Worm (Caenorhabditis elegans) whole organism, L1 larva: ENCODE data around the gene acdh-9.

ENCODE experiments used
- C34B4.2 ChIP-seq: sonication (generic microtip); optimal IDR thresholded peaks from 2 replicates; lab custom pipeline; 2017; ENCODE audit warnings: mild to moderate bottlenecking, missing genetic modification characterization, missing compliant biosample characterization
- aly-2 ChIP-seq: fragments of 150-350 bp; optimal IDR thresholded peaks from 2 replicates; lab custom pipeline; 2014; ENCODE audit warnings: missing biosample characterization, missing genetic modification characterization
- blmp-1 ChIP-seq: fragments of 150-350 bp; optimal IDR thresholded peaks from 2 replicates; lab custom pipeline; 2014; ENCODE audit warnings: missing biosample characterization, missing genetic modification characterization
- ceh-90 ChIP-seq: sonication (generic microtip); optimal IDR thresholded peaks from 2 replicates; lab custom pipeline; 2016; ENCODE audit warnings: missing genetic modification characterization, missing compliant biosample characterization
- elt-2 ChIP-seq: sonication (generic microtip); optimal IDR thresholded peaks from 2 replicates; lab custom pipeline; 2016; ENCODE audit warnings: missing genetic modification characterization, mild to moderate bottlenecking, inconsistent platforms, missing compliant biosample characterization, missing genetic modification reagents
- fkh-4 ChIP-seq: sonication (generic microtip); optimal IDR thresholded peaks from 2 replicates; lab custom pipeline; 2016; ENCODE audit warnings: missing compliant biosample characterization, missing genetic modification characterization, borderline replicate concordance
- hpl-2 ChIP-seq: fragments of 150-350 bp; optimal IDR thresholded peaks from 2 replicates; lab custom pipeline; 2014; ENCODE audit warnings: missing biosample characterization, missing genetic modification reagents, missing genetic modification characterization
- nhr-19 ChIP-seq: fragments of 200-800 bp; sonication (Bioruptor generic); conservative IDR thresholded peaks from 2 replicates; pipeline ENCODE4 v1.3.6; 2022; ENCODE audit warnings: missing genetic modification characterization, missing compliant biosample characterization
- nhr-237 ChIP-seq: fragments of 150-350 bp; optimal IDR thresholded peaks from 2 replicates; lab custom pipeline; 2014; ENCODE audit warnings: missing biosample characterization, missing genetic modification characterization
- nhr-76 ChIP-seq: sonication (generic microtip); optimal IDR thresholded peaks from 2 replicates; lab custom pipeline; 2017; ENCODE audit warnings: missing biosample characterization, missing genetic modification characterization
- nhr-84 ChIP-seq: sonication (generic microtip); optimal IDR thresholded peaks from 2 replicates; lab custom pipeline; 2017; ENCODE audit warnings: missing biosample characterization, missing genetic modification characterization
- skn-1 ChIP-seq: fragments of 150-350 bp; optimal IDR thresholded peaks from 2 replicates; lab custom pipeline; 2014; ENCODE audit warnings: missing biosample characterization, missing genetic modification characterization
- snpc-4 ChIP-seq: fragments of 150-350 bp; optimal IDR thresholded peaks from 2 replicates; lab custom pipeline; 2014; ENCODE audit warnings: missing biosample characterization, missing genetic modification characterization
- zag-1 ChIP-seq: fragments of 150-350 bp; optimal IDR thresholded peaks from 2 replicates; lab custom pipeline; 2014; ENCODE audit warnings: missing biosample characterization, missing genetic modification characterization
- ztf-11 ChIP-seq, 2 experiments: sonication (generic microtip); optimal IDR thresholded peaks; 2 replicates each; lab custom pipeline; 2016 to 2017; ENCODE audit warnings: missing genetic modification characterization in 2 of 2, missing biosample characterization in 1 of 2, missing compliant biosample characterization in 1 of 2

Gene acdh-9

DNA sequence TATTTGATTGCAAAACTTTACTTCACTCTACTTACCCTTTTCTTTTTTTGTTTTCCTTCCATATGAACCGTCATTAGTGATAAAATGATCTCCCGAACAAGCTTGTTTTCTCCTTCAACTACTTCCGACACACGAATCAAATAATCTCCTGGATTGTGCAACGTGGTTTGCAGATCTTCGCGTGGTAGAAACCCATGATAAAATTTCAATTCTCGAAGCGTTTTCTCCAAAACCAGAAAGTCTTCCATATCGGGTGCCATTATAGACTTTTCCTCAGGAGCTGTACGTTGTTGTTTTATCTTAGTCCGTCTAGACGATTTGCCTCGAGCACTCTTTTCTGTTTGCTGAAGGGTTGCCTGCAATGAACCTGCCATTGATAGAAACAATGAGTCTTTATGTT lies 51.0 kb downstream of the acdh-9 start:
- TF ChIP-seq aly-2 (tag; lab: Kevin White, UChicago) (no peak), fkh-4 (tag; lab: Kevin White, UChicago) (no peak), nhr-237 (tag; lab: Kevin White, UChicago) (no peak), nhr-84 (no peak), C34B4.2 (tag; lab: Kevin White, UChicago) (no peak), nhr-76 (tag; lab: Kevin White, UChicago) (no peak), ztf-11 (tag; optimal IDR thresholded peaks at IDR 0.05; lab: Kevin White, UChicago) (no peak), elt-2 (tag; lab: Kevin White, UChicago) (no peak), nhr-19 (GFP tag; lab: Robert Waterston, UW) (no peak), snpc-4 (tag; lab: Kevin White, UChicago) (no peak), zag-1 (tag; lab: Kevin White, UChicago) (no peak)
- TF ChIP-seq, all 84 proteins: peak for 0

DNA sequence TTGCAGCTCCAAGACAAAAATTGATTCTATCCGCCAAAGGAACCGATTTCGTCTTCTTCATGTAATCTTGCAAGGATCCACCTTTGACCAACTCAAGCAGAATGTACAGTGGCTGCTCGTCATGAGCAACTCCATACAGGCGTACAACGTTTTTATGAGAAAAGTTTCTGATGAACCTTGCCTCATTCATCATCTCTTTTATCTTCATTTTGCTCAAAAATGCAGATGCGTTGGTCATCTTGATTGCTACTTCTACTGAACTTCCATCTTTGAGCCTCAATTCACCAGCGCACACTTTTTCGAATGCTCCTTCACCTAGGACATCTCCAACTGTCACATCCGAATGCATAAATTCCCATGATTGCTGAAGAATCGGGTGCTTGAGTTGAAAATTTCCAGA lies 51.5 kb downstream of the acdh-9 start:
- TF ChIP-seq blmp-1 (no peak), skn-1 (tag; lab: Kevin White, UChicago) (no peak), hpl-2 (GFP tag; lab: Kevin White, UChicago) (no peak), ceh-90 (no peak)
